Worm (Caenorhabditis elegans): ENCODE data around the gene exos-1.

The exos-1 gene

ce11 chrIII:11046549-11046948 lies 37.7 kb downstream of the exos-1 start:
- TF ChIP-seq egl-27 (tag; optimal IDR thresholded peaks at IDR 0.05) (no peak), hpl-2 (GFP tag; optimal IDR thresholded peaks at IDR 0.05) (no peak), nhr-19 (GFP tag; conservative IDR thresholded peaks at IDR 0.05) (no peak), fkh-8 (tag; optimal IDR thresholded peaks at IDR 0.05) (no peak), blmp-1 (tag; optimal IDR thresholded peaks at IDR 0.05) (peak; percentile 80), lin-14 (GFP tag; optimal IDR thresholded peaks at IDR 0.05) (peak; percentile 31), elt-3 (tag; optimal IDR thresholded peaks at IDR 0.05) (peak in 1 of 6 experiments; percentile 47), ztf-4 (tag; optimal IDR thresholded peaks at IDR 0.05) (no peak), zag-1 (tag; optimal IDR thresholded peaks at IDR 0.05) (no peak), Y116A8C.19 (tag; optimal IDR thresholded peaks at IDR 0.05; ENCODE audit: borderline replicate concordance) (no peak), unc-62 (GFP tag; optimal IDR thresholded peaks at IDR 0.05) (no peak), nhr-84 (tag; optimal IDR thresholded peaks at IDR 0.05) (no peak), nhr-47 (tag; optimal IDR thresholded peaks at IDR 0.05) (no peak), lin-35 (GFP tag; optimal IDR thresholded peaks at IDR 0.05) (peak in 1 of 2 experiments; percentile 28), efl-3 (GFP tag; optimal IDR thresholded peaks at IDR 0.05) (no peak)

ce11 chrIII:11050658-11051118 lies 41.8 kb downstream of the exos-1 start:
- TF ChIP-seq efl-1 (optimal IDR thresholded peaks at IDR 0.05) (no peak), efl-1 (GFP tag; optimal IDR thresholded peaks at IDR 0.05 in 1 of 2) (peak in 1 of 2 experiments; percentile 58), lin-35 (GFP tag; optimal IDR thresholded peaks at IDR 0.05) (no peak), lin-13 (GFP tag; optimal IDR thresholded peaks at IDR 0.05) (no peak), lin-14 (GFP tag; optimal IDR thresholded peaks at IDR 0.05) (peak; percentile 63)

ce11 chrIII:11053603-11054002 lies 44.8 kb downstream of the exos-1 start:
- TF ChIP-seq nhr-90 (tag; optimal IDR thresholded peaks at IDR 0.05; ENCODE audit: poor library complexity), result no peak
- TF ChIP-seq elt-3 (tag; optimal IDR thresholded peaks at IDR 0.05), result no peak
- TF ChIP-seq C34B4.2 (tag; optimal IDR thresholded peaks at IDR 0.05), result no peak
- TF ChIP-seq unc-30 (tag; optimal IDR thresholded peaks at IDR 0.05), result no peak
- TF ChIP-seq ceh-88 (GFP tag; IDR thresholded peaks at IDR 0.05), result no peak
- no peak for TF ChIP-seq unc-98 (GFP tag; IDR thresholded peaks at IDR 0.05)
- no peak for TF ChIP-seq lin-35 (GFP tag; optimal IDR thresholded peaks at IDR 0.05)
- TF ChIP-seq dpl-1 (GFP tag; optimal IDR thresholded peaks at IDR 0.05), result no peak
- TF ChIP-seq lin-39 (tag; optimal IDR thresholded peaks at IDR 0.05), result no peak
- TF ChIP-seq isw-1 (GFP tag; IDR thresholded peaks at IDR 0.05), result no peak
- no peak for TF ChIP-seq ets-5 (GFP tag; IDR thresholded peaks at IDR 0.05)
- TF ChIP-seq ceh-63 (GFP tag; optimal IDR thresholded peaks at IDR 0.05), result no peak
- TF ChIP-seq rnt-1 (tag; optimal IDR thresholded peaks at IDR 0.05), result no peak

- no peak for TF ChIP-seq lin-15B (tag; optimal IDR thresholded peaks at IDR 0.05)
- TF ChIP-seq egl-13 (tag; optimal IDR thresholded peaks at IDR 0.05), result no peak
- no peak for TF ChIP-seq C16A3.4 (tag; optimal IDR thresholded peaks at IDR 0.05)
- no peak for TF ChIP-seq C04F5.9 (tag; optimal IDR thresholded peaks at IDR 0.05)
- no peak for TF ChIP-seq sup-37 (GFP tag; optimal IDR thresholded peaks at IDR 0.05)
- TF ChIP-seq rnt-1 (tag; optimal IDR thresholded peaks at IDR 0.05), result no peak
- no peak for TF ChIP-seq nhr-71 (tag; optimal IDR thresholded peaks at IDR 0.05)
- TF ChIP-seq nhr-90 (tag; optimal IDR thresholded peaks at IDR 0.05; ENCODE audit: poor library complexity), result no peak
- TF ChIP-seq vab-15 (tag; optimal IDR thresholded peaks at IDR 0.05), result no peak
- TF ChIP-seq pqm-1 (tag; optimal IDR thresholded peaks at IDR 0.05), result no peak
- TF ChIP-seq lin-39 (tag; optimal IDR thresholded peaks at IDR 0.05), result no peak
- TF ChIP-seq unc-130 (tag; optimal IDR thresholded peaks at IDR 0.05), result no peak
- no peak for TF ChIP-seq unc-30 (tag; optimal IDR thresholded peaks at IDR 0.05)
- no peak for TF ChIP-seq snpc-4 (tag; optimal IDR thresholded peaks at IDR 0.05)
These were observed 45.2 kb downstream of the exos-1 start for ce11 chrIII:11054032-11054431.

All from whole organism, L1 larva.